Fruit fly (Drosophila melanogaster) whole organism, prepupa: ENCODE results near the gene CG42680.

ENCODE experiments used
- CG10631 ChIP-seq: fragments of 200-800 bp; sonication (Bioruptor generic); optimal IDR thresholded peaks from 2 replicates; lab custom pipeline; 2016; ENCODE audit warnings: missing biosample characterization, missing genetic modification characterization
- CG10669 ChIP-seq: fragments of 200-800 bp; sonication (Bioruptor generic); optimal IDR thresholded peaks from 3 replicates; lab custom pipeline; 2018; ENCODE audit warnings: missing biosample characterization, mild to moderate bottlenecking, missing genetic modification characterization, moderate library complexity
- CG11294 ChIP-seq: fragments of 200-800 bp; sonication (Bioruptor generic); IDR thresholded peaks from 2 replicates; pipeline ENCODE4 v1.3.6; 2022; ENCODE audit warnings: missing biosample characterization, missing genetic modification characterization
- CG11762 ChIP-seq: fragments of 200-800 bp; sonication (Bioruptor generic); optimal IDR thresholded peaks from 3 replicates; lab custom pipeline; 2016; ENCODE audit warnings: missing biosample characterization, missing genetic modification characterization; ENCODE audit not compliant: insufficient read depth
- CG11902 ChIP-seq: fragments of 200-800 bp; sonication (Bioruptor generic); optimal IDR thresholded peaks from 3 replicates; lab custom pipeline; 2016; ENCODE audit warnings: missing biosample characterization, missing genetic modification characterization
- CG15336 ChIP-seq: fragments of 200-800 bp; sonication (Bioruptor generic); IDR thresholded peaks from 2 replicates; pipeline ENCODE4 v1.3.6; 2022; ENCODE audit warnings: missing biosample characterization, missing genetic modification characterization
- CG1621 ChIP-seq: fragments of 200-800 bp; sonication (Bioruptor generic); optimal IDR thresholded peaks from 3 replicates; lab custom pipeline; 2018; ENCODE audit warnings: missing biosample characterization, mild to moderate bottlenecking, missing genetic modification characterization
- CG3032 ChIP-seq: fragments of 200-800 bp; optimal IDR thresholded peaks from 2 replicates; lab custom pipeline; 2019; ENCODE audit warnings: missing biosample characterization, mild to moderate bottlenecking, missing genetic modification characterization, moderate library complexity
- CG31627 ChIP-seq: fragments of 200-800 bp; sonication (Bioruptor generic); optimal IDR thresholded peaks from 3 replicates; lab custom pipeline; 2016; ENCODE audit warnings: missing biosample characterization, missing genetic modification characterization
- CG32006 ChIP-seq: fragments of 200-800 bp; sonication (Bioruptor generic); optimal IDR thresholded peaks from 3 replicates; lab custom pipeline; 2017; ENCODE audit warnings: missing biosample characterization, mild to moderate bottlenecking, missing genetic modification characterization
- CG34406 ChIP-seq: fragments of 200-800 bp; sonication (Bioruptor generic); optimal IDR thresholded peaks from 3 replicates; lab custom pipeline; 2016; ENCODE audit warnings: missing biosample characterization, missing genetic modification characterization
- CG3919 ChIP-seq: fragments of 200-800 bp; sonication (Bioruptor generic); optimal IDR thresholded peaks from 3 replicates; lab custom pipeline; 2016; ENCODE audit warnings: missing biosample characterization, missing genetic modification characterization
- CG4318 ChIP-seq: fragments of 200-800 bp; sonication (Bioruptor generic); optimal IDR thresholded peaks from 3 replicates; lab custom pipeline; 2017; ENCODE audit warnings: missing biosample characterization, mild to moderate bottlenecking, missing genetic modification characterization
- CG6276 ChIP-seq: fragments of 200-800 bp; sonication (Bioruptor generic); optimal IDR thresholded peaks from 2 replicates; lab custom pipeline; 2017; ENCODE audit warnings: missing biosample characterization, mild to moderate bottlenecking, missing genetic modification characterization
- CG6792 ChIP-seq: fragments of 200-800 bp; sonication (Bioruptor generic); optimal IDR thresholded peaks from 3 replicates; lab custom pipeline; 2016; ENCODE audit warnings: missing biosample characterization, missing genetic modification characterization
- CG6808 ChIP-seq: fragments of 200-800 bp; sonication (Bioruptor generic); optimal IDR thresholded peaks from 3 replicates; lab custom pipeline; 2017; ENCODE audit warnings: missing biosample characterization, missing genetic modification characterization, mild to moderate bottlenecking, moderate library complexity, missing genetic modification reagents
- CG6854 ChIP-seq: fragments of 200-800 bp; sonication (Bioruptor generic); optimal IDR thresholded peaks from 2 replicates; lab custom pipeline; 2017; ENCODE audit warnings: missing biosample characterization, mild to moderate bottlenecking, missing genetic modification characterization
- CG7368 ChIP-seq: fragments of 200-800 bp; sonication (Bioruptor generic); optimal IDR thresholded peaks from 3 replicates; lab custom pipeline; 2016; ENCODE audit warnings: missing biosample characterization, missing genetic modification characterization
- CG8119 ChIP-seq: fragments of 200-800 bp; sonication (Bioruptor generic); IDR thresholded peaks from 3 replicates; pipeline ENCODE4 v1.3.6; 2022; ENCODE audit warnings: missing biosample characterization, missing genetic modification characterization
- CG8319 ChIP-seq: fragments of 200-800 bp; sonication (Bioruptor generic); optimal IDR thresholded peaks from 3 replicates; lab custom pipeline; 2016; ENCODE audit warnings: missing biosample characterization, missing genetic modification characterization
- Eip75B ChIP-seq: fragments of 200-800 bp; sonication (Bioruptor generic); optimal IDR thresholded peaks from 3 replicates; lab custom pipeline; 2016; ENCODE audit warnings: missing biosample characterization, missing genetic modification characterization
- Eip78C ChIP-seq: fragments of 200-800 bp; sonication (Bioruptor generic); peaks from one replicate; lab custom pipeline; 2016; ENCODE audit warnings: missing biosample characterization, missing genetic modification characterization
- Eip93F ChIP-seq: fragments of 200-800 bp; sonication (Bioruptor generic); optimal IDR thresholded peaks from 2 replicates; lab custom pipeline; 2016; ENCODE audit warnings: missing biosample characterization, mild to moderate bottlenecking, missing genetic modification characterization
- Ets21C ChIP-seq: fragments of 200-800 bp; sonication (Bioruptor generic); optimal IDR thresholded peaks from 3 replicates; lab custom pipeline; 2016; ENCODE audit warnings: missing biosample characterization, missing genetic modification characterization
- Ets96B ChIP-seq: fragments of 200-800 bp; optimal IDR thresholded peaks from 2 replicates; lab custom pipeline; 2019; ENCODE audit warnings: missing biosample characterization, mild to moderate bottlenecking, missing genetic modification characterization, moderate library complexity
- Hr38 ChIP-seq: sonication (Bioruptor generic); optimal IDR thresholded peaks from 2 replicates; lab custom pipeline; 2016; ENCODE audit warnings: missing biosample characterization, missing genetic modification characterization
- Hr39 ChIP-seq: fragments of 200-800 bp; sonication (Bioruptor generic); optimal IDR thresholded peaks from 2 replicates; lab custom pipeline; 2016; ENCODE audit warnings: missing biosample characterization, missing genetic modification characterization
- Lpt ChIP-seq: fragments of 200-800 bp; sonication (Bioruptor generic); optimal IDR thresholded peaks from 3 replicates; lab custom pipeline; 2016; ENCODE audit warnings: missing biosample characterization, missing genetic modification characterization
- Met ChIP-seq: fragments of 200-800 bp; sonication (Bioruptor generic); optimal IDR thresholded peaks from 3 replicates; lab custom pipeline; 2016; ENCODE audit warnings: missing biosample characterization, missing genetic modification characterization
- OdsH ChIP-seq: fragments of 200-800 bp; sonication (Bioruptor generic); optimal IDR thresholded peaks from 3 replicates; lab custom pipeline; 2016; ENCODE audit warnings: missing biosample characterization, missing genetic modification characterization
- Sox14 ChIP-seq: fragments of 200-800 bp; sonication (Bioruptor generic); optimal IDR thresholded peaks from 3 replicates; lab custom pipeline; 2016; ENCODE audit warnings: missing biosample characterization, missing genetic modification characterization
- Sox15 ChIP-seq: fragments of 200-800 bp; sonication (Bioruptor generic); optimal IDR thresholded peaks from 3 replicates; lab custom pipeline; 2016; ENCODE audit warnings: missing biosample characterization, missing genetic modification characterization
- achi ChIP-seq: fragments of 200-800 bp; sonication (Bioruptor generic); optimal IDR thresholded peaks from 3 replicates; lab custom pipeline; 2016; ENCODE audit warnings: missing biosample characterization, missing genetic modification characterization
- acj6 ChIP-seq: fragments of 200-800 bp; sonication (Bioruptor generic); optimal IDR thresholded peaks from 3 replicates; lab custom pipeline; 2016; ENCODE audit warnings: missing biosample characterization, missing genetic modification characterization
- dac ChIP-seq: fragments of 200-800 bp; sonication (Bioruptor generic); optimal IDR thresholded peaks from 2 replicates; lab custom pipeline; 2017; ENCODE audit warnings: missing biosample characterization, mild to moderate bottlenecking, missing genetic modification characterization
- dsx ChIP-seq: fragments of 200-800 bp; optimal IDR thresholded peaks from 3 replicates; lab custom pipeline; 2019; ENCODE audit warnings: missing biosample characterization, mild to moderate bottlenecking, missing genetic modification characterization, moderate library complexity; ENCODE audit not compliant: poor library complexity, severe bottlenecking
- eg ChIP-seq: fragments of 200-800 bp; sonication (Bioruptor generic); IDR thresholded peaks from 3 replicates; pipeline ENCODE4 v1.3.6; 2022; ENCODE audit warnings: missing biosample characterization, missing genetic modification characterization
- esn ChIP-seq: fragments of 200-800 bp; sonication (Bioruptor generic); optimal IDR thresholded peaks from 2 replicates; lab custom pipeline; 2016; ENCODE audit warnings: missing biosample characterization, mild to moderate bottlenecking, missing genetic modification characterization, moderate library complexity
- fd59A ChIP-seq: fragments of 200-800 bp; sonication (Bioruptor generic); optimal IDR thresholded peaks from 2 replicates; lab custom pipeline; 2017; ENCODE audit warnings: missing biosample characterization, mild to moderate bottlenecking, missing genetic modification characterization, missing genetic modification reagents
- fd85E ChIP-seq: fragments of 200-800 bp; sonication (Bioruptor generic); optimal IDR thresholded peaks from 3 replicates; lab custom pipeline; 2016; ENCODE audit warnings: missing biosample characterization, missing genetic modification characterization
- fkh ChIP-seq: fragments of 200-800 bp; sonication (Bioruptor generic); optimal IDR thresholded peaks from 3 replicates; lab custom pipeline; 2017; ENCODE audit warnings: missing biosample characterization, mild to moderate bottlenecking, missing genetic modification characterization, moderate library complexity
- lz ChIP-seq: fragments of 200-800 bp; sonication (Bioruptor generic); optimal IDR thresholded peaks from 3 replicates; lab custom pipeline; 2016; ENCODE audit warnings: missing biosample characterization, missing genetic modification characterization
- net ChIP-seq: fragments of 200-800 bp; sonication (Bioruptor generic); optimal IDR thresholded peaks from 3 replicates; lab custom pipeline; 2016; ENCODE audit warnings: missing biosample characterization, missing genetic modification characterization
- salr ChIP-seq, 2 experiments: fragments of 200-800 bp; sonication (Bioruptor generic); optimal IDR thresholded peaks; 3 replicates each; lab custom pipeline; 2016 to 2018; ENCODE audit warnings: missing biosample characterization in 2 of 2, missing genetic modification characterization in 2 of 2, mild to moderate bottlenecking in 1 of 2
- spab ChIP-seq: fragments of 200-800 bp; sonication (Bioruptor generic); optimal IDR thresholded peaks from 2 replicates; lab custom pipeline; 2017; ENCODE audit warnings: missing biosample characterization, mild to moderate bottlenecking, missing genetic modification characterization, missing genetic modification reagents
- ss ChIP-seq, 2 experiments: fragments of 200-800 bp; sonication (Bioruptor generic); optimal IDR thresholded peaks; 2 replicates in 1 of 2; 3 replicates in 1 of 2; lab custom pipeline; 2017 to 2018; ENCODE audit warnings: mild to moderate bottlenecking in 2 of 2, missing biosample characterization in 2 of 2, missing genetic modification characterization in 2 of 2, moderate library complexity in 1 of 2
- svp ChIP-seq: fragments of 200-800 bp; sonication (Bioruptor generic); peaks from one replicate; lab custom pipeline; 2016; ENCODE audit warnings: missing biosample characterization, missing genetic modification characterization
- topi ChIP-seq: fragments of 200-800 bp; sonication (Bioruptor generic); optimal IDR thresholded peaks from 3 replicates; lab custom pipeline; 2016; ENCODE audit warnings: missing biosample characterization, missing genetic modification characterization
- vri ChIP-seq: fragments of 200-800 bp; sonication (Bioruptor generic); optimal IDR thresholded peaks from 3 replicates; lab custom pipeline; 2016; ENCODE audit warnings: missing biosample characterization, mild to moderate bottlenecking, missing genetic modification characterization

The CG42680 gene

DNA sequence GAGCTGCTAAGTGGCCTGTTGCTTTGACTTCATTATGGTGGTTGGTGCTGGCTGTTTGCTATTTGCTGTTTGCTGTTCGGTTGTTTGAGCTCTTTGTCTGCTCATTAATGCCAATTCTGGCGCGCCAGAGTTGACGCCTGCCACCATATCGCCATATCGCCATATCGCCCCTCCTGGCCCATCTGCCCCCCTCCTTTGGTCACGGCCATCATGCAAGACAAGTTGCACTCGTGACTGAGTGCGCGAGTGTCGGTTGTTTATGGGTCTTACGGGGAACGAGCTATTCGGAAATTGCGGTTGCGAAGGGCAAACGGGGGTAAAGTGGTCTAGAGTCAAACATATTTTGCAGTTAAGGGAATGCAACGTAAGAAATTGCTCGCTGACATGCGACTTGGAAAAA is 17.9 kb downstream of the CG42680 start (continued):
- TF ChIP-seq Eip93F (GFP tag; lab: Kevin White, UChicago): no peak
- TF ChIP-seq CG34406 (GFP tag; lab: Kevin White, UChicago): no peak
- TF ChIP-seq CG8119 (GFP tag; lab: Robert Waterston, UW): 0 out of 3 replicates have a peak, but pooled peaks have one; percentile 13
- TF ChIP-seq fkh (GFP tag; lab: Kevin White, UChicago): no peak
- TF ChIP-seq CG1621 (tag; lab: Kevin White, UChicago): no peak
- peak; percentile 34 to 87 for TF ChIP-seq ss (GFP tag; optimal IDR thresholded peaks at IDR 0.05; lab: Kevin White, UChicago)
- TF ChIP-seq CG7368 (GFP tag; lab: Kevin White, UChicago): no peak
- TF ChIP-seq CG4318: no peak
- no peak for TF ChIP-seq dsx (GFP tag; lab: Kevin White, UChicago)
- no peak for TF ChIP-seq fd85E (GFP tag; lab: Kevin White, UChicago)
- no peak for TF ChIP-seq CG8319 (GFP tag; lab: Kevin White, UChicago)
- no peak for TF ChIP-seq vri (GFP tag; lab: Kevin White, UChicago)
- TF ChIP-seq CG11294 (GFP tag; lab: Robert Waterston, UW): no peak
- no peak for TF ChIP-seq CG11902 (GFP tag; lab: Kevin White, UChicago)
- no peak for TF ChIP-seq CG6854 (GFP tag; lab: Kevin White, UChicago)
- no peak for TF ChIP-seq Ets96B (tag; lab: Kevin White, UChicago)
- no peak for TF ChIP-seq Eip75B (GFP tag; lab: Kevin White, UChicago)
- TF ChIP-seq CG6792 (GFP tag; lab: Kevin White, UChicago): no peak
- no peak for TF ChIP-seq spab (GFP tag; lab: Kevin White, UChicago)
- no peak for TF ChIP-seq CG6276 (GFP tag; lab: Kevin White, UChicago)
- no peak for TF ChIP-seq Sox15 (GFP tag; lab: Kevin White, UChicago)
- no peak for TF ChIP-seq salr (GFP tag; optimal IDR thresholded peaks at IDR 0.05; lab: Kevin White, UChicago)
- TF ChIP-seq lz (GFP tag; lab: Kevin White, UChicago): no peak
- no peak for TF ChIP-seq CG3919 (GFP tag; lab: Kevin White, UChicago)
- peak; percentile 16 for TF ChIP-seq svp (GFP tag; lab: Kevin White, UChicago)
- no peak for TF ChIP-seq Ets21C (GFP tag; lab: Kevin White, UChicago)
- TF ChIP-seq fd59A (GFP tag; lab: Kevin White, UChicago): no peak
- TF ChIP-seq CG10669: no peak
- no peak for TF ChIP-seq acj6 (GFP tag; lab: Kevin White, UChicago)
- no peak for TF ChIP-seq CG31627 (GFP tag; lab: Kevin White, UChicago)
- no peak for TF ChIP-seq topi (GFP tag; lab: Kevin White, UChicago)

DNA sequence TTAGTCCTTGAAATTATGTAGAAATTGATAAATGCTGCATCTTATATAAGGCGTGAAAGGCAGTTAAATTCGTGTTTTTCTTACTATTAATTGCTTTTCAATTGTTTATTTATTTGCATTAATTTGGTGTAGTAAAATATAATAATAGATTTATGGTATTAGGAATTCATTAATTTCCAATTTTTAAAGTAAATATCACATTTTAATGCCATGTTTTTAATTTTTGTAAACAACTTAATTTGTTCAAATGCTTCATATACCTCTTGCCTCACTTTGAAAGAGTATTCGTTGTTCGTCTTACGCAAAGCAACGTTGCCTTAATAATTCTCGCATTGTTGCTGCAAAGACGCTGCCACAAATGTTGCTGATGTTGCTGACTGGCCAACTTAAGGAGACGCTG is 18.7 kb downstream of the CG42680 start:
- TF ChIP-seq CG10669 (peak; percentile 50), eg (GFP tag; lab: Robert Waterston, UW) (no peak), Met (GFP tag; lab: Kevin White, UChicago) (peak; percentile 28), acj6 (GFP tag; lab: Kevin White, UChicago) (peak; percentile 36), lz (GFP tag; lab: Kevin White, UChicago) (peak; percentile 20), esn (peak; percentile 26), achi (peak; percentile 40), CG6808 (GFP tag; lab: Kevin White, UChicago) (peak; percentile 49), spab (GFP tag; lab: Kevin White, UChicago) (peak; percentile 48), Sox14 (GFP tag; lab: Kevin White, UChicago) (peak; percentile 32), ss (GFP tag; optimal IDR thresholded peaks at IDR 0.05; lab: Kevin White, UChicago) (no peak), CG11902 (GFP tag; lab: Kevin White, UChicago) (no peak), CG11762 (GFP tag; lab: Kevin White, UChicago) (no peak), CG11294 (GFP tag; lab: Robert Waterston, UW) (no peak), svp (GFP tag; lab: Kevin White, UChicago) (peak; percentile 65), Eip78C (GFP tag; lab: Kevin White, UChicago) (peak; percentile 79), CG8119 (GFP tag; lab: Robert Waterston, UW) (no peak), OdsH (peak; percentile 14), CG3032 (tag; lab: Kevin White, UChicago) (peak; percentile 57), Eip75B (GFP tag; lab: Kevin White, UChicago) (peak; percentile 19), Hr38 (GFP tag; lab: Kevin White, UChicago) (no peak), Lpt (no peak), CG6792 (GFP tag; lab: Kevin White, UChicago) (no peak), CG32006 (GFP tag; lab: Kevin White, UChicago) (peak; percentile 33), fd85E (GFP tag; lab: Kevin White, UChicago) (no peak), CG10631 (peak; percentile 55), dac (GFP tag; lab: Kevin White, UChicago) (no peak), fkh (GFP tag; lab: Kevin White, UChicago) (no peak), Hr39 (GFP tag; lab: Kevin White, UChicago) (no peak), CG15336 (GFP tag; lab: Robert Waterston, UW) (no peak), net (GFP tag; lab: Kevin White, UChicago) (no peak)
